Worm (Caenorhabditis elegans) whole organism, early embryonic: ENCODE measurements around the gene ceh-63.

Source experiments
- B0310.2 ChIP-seq: sonication (generic microtip); optimal IDR thresholded peaks from 2 replicates; lab custom pipeline; 2016; ENCODE audit warnings: mild to moderate bottlenecking, missing genetic modification characterization, missing compliant biosample characterization
- F13C5.2 ChIP-seq: sonication (generic microtip); optimal IDR thresholded peaks from 2 replicates; lab custom pipeline; 2017; ENCODE audit warnings: mild to moderate bottlenecking, missing genetic modification characterization, inconsistent platforms, missing compliant biosample characterization
- aly-1 ChIP-seq: sonication (generic microtip); optimal IDR thresholded peaks from 2 replicates; lab custom pipeline; 2016; ENCODE audit warnings: missing genetic modification characterization, missing compliant biosample characterization
- ama-1 ChIP-seq: fragments of 150-350 bp; optimal IDR thresholded peaks from 2 replicates; lab custom pipeline; 2014
- ceh-13 ChIP-seq: fragments of 200-800 bp; sonication (Bioruptor generic); optimal IDR thresholded peaks from 2 replicates; lab custom pipeline; 2018; ENCODE audit warnings: mild to moderate bottlenecking, missing genetic modification characterization, missing compliant biosample characterization
- ceh-36 ChIP-seq: sonication (generic microtip); optimal IDR thresholded peaks from 2 replicates; lab custom pipeline; 2016; ENCODE audit warnings: missing genetic modification characterization, inconsistent platforms, missing compliant biosample characterization
- ets-7 ChIP-seq: sonication (generic microtip); optimal IDR thresholded peaks from 2 replicates; lab custom pipeline; 2016; ENCODE audit warnings: missing genotype, missing genetic modification characterization, missing compliant biosample characterization
- flt-1 ChIP-seq: fragments of 200-800 bp; sonication (Bioruptor generic); IDR thresholded peaks from 2 replicates; pipeline ENCODE4 v1.3.6; 2022; ENCODE audit warnings: missing genetic modification characterization, missing compliant biosample characterization
- hmbx-1 ChIP-seq: sonication (generic microtip); optimal IDR thresholded peaks from 2 replicates; lab custom pipeline; 2016; ENCODE audit warnings: mild to moderate bottlenecking, missing genetic modification characterization, missing compliant biosample characterization
- hmg-4 ChIP-seq: fragments of 200-800 bp; sonication (Bioruptor generic); optimal IDR thresholded peaks from 2 replicates; lab custom pipeline; 2018; ENCODE audit warnings: mild to moderate bottlenecking, missing genetic modification characterization, missing compliant biosample characterization
- hnd-1 ChIP-seq: sonication (generic microtip); optimal IDR thresholded peaks from 2 replicates; lab custom pipeline; 2016; ENCODE audit warnings: missing genetic modification characterization, missing compliant biosample characterization
- pes-1 ChIP-seq: fragments of 200-800 bp; sonication (Bioruptor generic); IDR thresholded peaks from 2 replicates; pipeline ENCODE4 v1.3.6; 2022; ENCODE audit warnings: missing genetic modification reagents, missing genetic modification characterization, missing compliant biosample characterization
- scrt-1 ChIP-seq: fragments of 200-800 bp; sonication (Bioruptor generic); IDR thresholded peaks from 2 replicates; pipeline ENCODE4 v1.3.6; 2022; ENCODE audit warnings: missing genetic modification characterization, missing compliant biosample characterization
- sea-1 ChIP-seq: fragments of 200-800 bp; sonication (Bioruptor generic); conservative IDR thresholded peaks from 2 replicates; pipeline ENCODE4 v1.3.6; 2022; ENCODE audit warnings: missing genetic modification characterization, missing compliant biosample characterization
- tbx-11 ChIP-seq: fragments of 200-800 bp; sonication (Bioruptor generic); IDR thresholded peaks from 2 replicates; pipeline ENCODE4 v1.3.6; 2022; ENCODE audit warnings: missing genetic modification characterization, missing compliant biosample characterization
- tbx-37 ChIP-seq: fragments of 200-800 bp; sonication (Bioruptor generic); conservative IDR thresholded peaks from 2 replicates; pipeline ENCODE4 v1.3.6; 2022; ENCODE audit warnings: missing genetic modification reagents, missing genetic modification characterization, missing compliant biosample characterization
- tra-4 ChIP-seq: sonication (generic microtip); optimal IDR thresholded peaks from 2 replicates; lab custom pipeline; 2017; ENCODE audit warnings: missing genetic modification characterization, missing compliant biosample characterization

The ceh-63 gene

ce11 chrX:3689155-3689719, 15.4 kb upstream of the ceh-63 start, which contains the start of gene tag-278:
tag-278 (minus strand) TSS chrX:3689205.
- TF ChIP-seq hnd-1, result no peak
- no peak for TF ChIP-seq aly-1 (tag; lab: Kevin White, UChicago)
- TF ChIP-seq hmbx-1, result no peak
- TF ChIP-seq tbx-11 (GFP tag; lab: Robert Waterston, UW), result no peak
- TF ChIP-seq F13C5.2 (tag; lab: Kevin White, UChicago), result no peak
- no peak for TF ChIP-seq B0310.2
- no peak for TF ChIP-seq sea-1 (GFP tag; lab: Robert Waterston, UW)
- no peak for TF ChIP-seq ceh-36
- no peak for TF ChIP-seq flt-1
- no peak for TF ChIP-seq hmg-4 (GFP tag; lab: Kevin White, UChicago)
- no peak for TF ChIP-seq ceh-13
- TF ChIP-seq tra-4 (tag; lab: Kevin White, UChicago), result no peak
- no peak for TF ChIP-seq ets-7
- TF ChIP-seq ama-1 (lab: Kevin White, UChicago), result no peak
- no peak for TF ChIP-seq pes-1 (GFP tag; lab: Robert Waterston, UW)
- TF ChIP-seq tbx-37, result no peak
- no peak for TF ChIP-seq scrt-1

- no peak for TF ChIP-seq ets-7
- no peak for TF ChIP-seq ceh-13
- TF ChIP-seq scrt-1, result no peak
- no peak for TF ChIP-seq hmbx-1
- TF ChIP-seq aly-1 (tag; lab: Kevin White, UChicago), result no peak
- no peak for TF ChIP-seq pes-1 (GFP tag; lab: Robert Waterston, UW)
- no peak for TF ChIP-seq ceh-36
- TF ChIP-seq sea-1 (GFP tag; lab: Robert Waterston, UW), result no peak
- no peak for TF ChIP-seq hmg-4 (GFP tag; lab: Kevin White, UChicago)
- no peak for TF ChIP-seq F13C5.2 (tag; lab: Kevin White, UChicago)
- TF ChIP-seq hnd-1, result no peak
- TF ChIP-seq B0310.2, result no peak
- TF ChIP-seq tbx-37, result no peak
- TF ChIP-seq tbx-11 (GFP tag; lab: Robert Waterston, UW), result no peak
- no peak for TF ChIP-seq ama-1 (lab: Kevin White, UChicago)
- no peak for TF ChIP-seq tra-4 (tag; lab: Kevin White, UChicago)
Observed at ce11 chrX:3686420-3686819, 12.6 kb upstream of the ceh-63 start.

- peak; percentile 25 for TF ChIP-seq hmg-4 (GFP tag; lab: Kevin White, UChicago)
- TF ChIP-seq F13C5.2 (tag; lab: Kevin White, UChicago), result no peak
- no peak for TF ChIP-seq ama-1 (lab: Kevin White, UChicago)
- no peak for TF ChIP-seq scrt-1
- no peak for TF ChIP-seq hnd-1
- TF ChIP-seq tbx-11 (GFP tag; lab: Robert Waterston, UW), result no peak
Observed at ce11 chrX:3683060-3683459, 9.2 kb upstream of the ceh-63 start.

ce11 chrX:3680544-3681214, 6.8 kb upstream of the ceh-63 start, which contains the start of gene tsp-17:
tsp-17 (plus strand) TSS chrX:3681164.
- TF ChIP-seq tbx-11 (GFP tag; lab: Robert Waterston, UW) (no peak), pes-1 (GFP tag; lab: Robert Waterston, UW) (no peak), F13C5.2 (tag; lab: Kevin White, UChicago) (no peak), tbx-37 (no peak), ceh-13 (no peak), hnd-1 (no peak), ceh-36 (no peak), sea-1 (GFP tag; lab: Robert Waterston, UW) (no peak), flt-1 (no peak), hmbx-1 (no peak)

ce11 chrX:3678507-3679175, 4.8 kb upstream of the ceh-63 start, which contains the start of gene tag-52:
tag-52 (minus strand) TSS chrX:3678557.
- TF ChIP-seq F13C5.2 (tag; lab: Kevin White, UChicago) (peak; percentile 65), hnd-1 (no peak), flt-1 (no peak), scrt-1 (no peak), ceh-36 (peak; percentile 34), pes-1 (GFP tag; lab: Robert Waterston, UW) (no peak), B0310.2 (no peak), hmbx-1 (no peak), aly-1 (tag; lab: Kevin White, UChicago) (no peak), hmg-4 (GFP tag; lab: Kevin White, UChicago) (peak; percentile 88), tra-4 (tag; lab: Kevin White, UChicago) (no peak)

- TF ChIP-seq tra-4 (tag; lab: Kevin White, UChicago) (no peak), B0310.2 (no peak), hmg-4 (GFP tag; lab: Kevin White, UChicago) (no peak), ama-1 (lab: Kevin White, UChicago) (no peak), scrt-1 (no peak), ceh-36 (no peak), ets-7 (no peak), flt-1 (no peak), tbx-37 (no peak), hmbx-1 (no peak), pes-1 (GFP tag; lab: Robert Waterston, UW) (no peak), F13C5.2 (tag; lab: Kevin White, UChicago) (no peak), hnd-1 (no peak), sea-1 (GFP tag; lab: Robert Waterston, UW) (no peak)
Observed at ce11 chrX:3671998-3672397, 1.9 kb downstream of the ceh-63 start, which contains the start of gene C02F12.5. C02F12.5 (minus strand) TSS chrX:3672098.

- TF ChIP-seq tra-4 (tag; lab: Kevin White, UChicago), result no peak
- no peak for TF ChIP-seq hmbx-1
- TF ChIP-seq sea-1 (GFP tag; lab: Robert Waterston, UW), result no peak
- TF ChIP-seq scrt-1, result no peak
- TF ChIP-seq hmg-4 (GFP tag; lab: Kevin White, UChicago), result no peak
Observed at ce11 chrX:3668842-3669241, 5.0 kb downstream of the ceh-63 start, which contains the start of gene snet-1. snet-1 (minus strand) TSS chrX:3668942.
